Fruit fly (Drosophila melanogaster) whole organism, embryonic: ENCODE data around the gene Set2.

Experiments used
- ATbp ChIP-seq: fragments of 200-800 bp; sonication (Bioruptor generic); optimal IDR thresholded peaks from 2 replicates; lab custom pipeline; 2017; ENCODE audit warnings: missing biosample characterization, mild to moderate bottlenecking, missing genetic modification characterization, missing genetic modification reagents
- Atf6 ChIP-seq: fragments of 200-800 bp; sonication (Bioruptor generic); IDR thresholded peaks from 2 replicates; pipeline ENCODE4 v1.3.6; 2022; ENCODE audit warnings: missing biosample characterization, missing genetic modification characterization
- B-H1 ChIP-seq: fragments of 200-800 bp; sonication (Bioruptor generic); IDR thresholded peaks from 3 replicates; pipeline ENCODE4 v1.3.6; 2022; ENCODE audit warnings: missing biosample characterization, missing genetic modification characterization
- B-H2 ChIP-seq: fragments of 200-800 bp; sonication (Bioruptor generic); optimal IDR thresholded peaks from 2 replicates; lab custom pipeline; 2018; ENCODE audit warnings: missing biosample characterization, mild to moderate bottlenecking, missing genetic modification characterization
- Bgb ChIP-seq: fragments of 200-800 bp; sonication (Bioruptor generic); IDR thresholded peaks from 2 replicates; pipeline ENCODE4 v1.3.6; 2022; ENCODE audit warnings: missing biosample characterization, missing genetic modification characterization; ENCODE audit not compliant: partially characterized antibody
- BtbVII ChIP-seq: fragments of 200-800 bp; sonication (Bioruptor generic); optimal IDR thresholded peaks from 3 replicates; lab custom pipeline; 2017; ENCODE audit warnings: missing biosample characterization, mild to moderate bottlenecking, missing genetic modification characterization
- CG10321 ChIP-seq: fragments of 200-800 bp; sonication (Bioruptor generic); IDR thresholded peaks from 2 replicates; pipeline ENCODE4 v1.3.6; 2022; ENCODE audit warnings: missing biosample characterization, missing genetic modification characterization
- CG10366 ChIP-seq: fragments of 200-800 bp; sonication (Bioruptor generic); IDR thresholded peaks from 2 replicates; pipeline ENCODE4 v1.3.6; 2022; ENCODE audit warnings: missing biosample characterization, missing genetic modification characterization
- CG10543 ChIP-seq: fragments of 200-800 bp; sonication (Bioruptor generic); optimal IDR thresholded peaks from 3 replicates; lab custom pipeline; 2017; ENCODE audit warnings: missing biosample characterization, mild to moderate bottlenecking, missing genetic modification characterization, moderate library complexity
- CG10565 ChIP-seq: fragments of 200-800 bp; sonication (Bioruptor generic); optimal IDR thresholded peaks from 3 replicates; lab custom pipeline; 2016; ENCODE audit warnings: missing biosample characterization, mild to moderate bottlenecking, missing genetic modification characterization
- CG14050 ChIP-seq: fragments of 200-800 bp; sonication (Bioruptor generic); IDR thresholded peaks from 3 replicates; pipeline ENCODE4 v1.3.6; 2022; ENCODE audit warnings: missing biosample characterization, missing genetic modification characterization
- CG15011 ChIP-seq: fragments of 200-800 bp; sonication (Bioruptor generic); optimal IDR thresholded peaks from 3 replicates; lab custom pipeline; 2018; ENCODE audit warnings: missing biosample characterization, mild to moderate bottlenecking, missing genetic modification characterization
- CG1603 ChIP-seq: fragments of 200-800 bp; sonication (Bioruptor generic); optimal IDR thresholded peaks from 2 replicates; lab custom pipeline; 2019; ENCODE audit warnings: missing biosample characterization, mild to moderate bottlenecking, missing genetic modification characterization, moderate library complexity
- CG17359 ChIP-seq: fragments of 200-800 bp; sonication (Bioruptor generic); optimal IDR thresholded peaks from 3 replicates; lab custom pipeline; 2018; ENCODE audit warnings: missing biosample characterization, mild to moderate bottlenecking, missing genetic modification characterization, moderate library complexity
- CG17385 ChIP-seq: fragments of 200-800 bp; sonication (Bioruptor generic); optimal IDR thresholded peaks from 3 replicates; lab custom pipeline; 2018; ENCODE audit warnings: missing biosample characterization, mild to moderate bottlenecking, missing genetic modification characterization
- CG34224 ChIP-seq: fragments of 200-800 bp; sonication (Bioruptor generic); IDR thresholded peaks from 3 replicates; pipeline ENCODE4 v1.3.6; 2022; ENCODE audit warnings: missing biosample characterization, missing genetic modification characterization; ENCODE audit not compliant: partially characterized antibody
- CG4424 ChIP-seq: fragments of 200-800 bp; sonication (Bioruptor generic); optimal IDR thresholded peaks from 3 replicates; lab custom pipeline; 2016; ENCODE audit warnings: missing biosample characterization, missing genetic modification characterization
- CG4854 ChIP-seq: fragments of 200-800 bp; sonication (Bioruptor generic); optimal IDR thresholded peaks from 2 replicates; lab custom pipeline; 2016; ENCODE audit warnings: missing biosample characterization, missing genetic modification characterization, inconsistent platforms
- CG6791 ChIP-seq: fragments of 200-800 bp; sonication (Bioruptor generic); IDR thresholded peaks from 3 replicates; pipeline ENCODE4 v1.3.6; 2022; ENCODE audit warnings: missing biosample characterization, missing genetic modification characterization; ENCODE audit not compliant: partially characterized antibody
- CG7928 ChIP-seq: fragments of 200-800 bp; sonication (Bioruptor generic); optimal IDR thresholded peaks from 2 replicates; lab custom pipeline; 2017; ENCODE audit warnings: missing biosample characterization, mild to moderate bottlenecking, missing genetic modification characterization
- CG7987 ChIP-seq: fragments of 200-800 bp; sonication (Bioruptor generic); optimal IDR thresholded peaks from 2 replicates; lab custom pipeline; 2018; ENCODE audit warnings: missing biosample characterization, mild to moderate bottlenecking, missing genetic modification characterization, moderate library complexity
- CG9215 ChIP-seq: fragments of 200-800 bp; sonication (Bioruptor generic); IDR thresholded peaks from 2 replicates; pipeline ENCODE4 v1.3.6; 2022; ENCODE audit warnings: missing biosample characterization, missing genetic modification characterization
- CG9817 ChIP-seq: fragments of 200-800 bp; sonication (Bioruptor generic); optimal IDR thresholded peaks from 2 replicates; lab custom pipeline; 2018; ENCODE audit warnings: missing biosample characterization, mild to moderate bottlenecking, missing genetic modification characterization, moderate library complexity
- CTCF ChIP-seq: fragments of 200-800 bp; sonication (Bioruptor generic); optimal IDR thresholded peaks from 2 replicates; lab custom pipeline; 2017; ENCODE audit warnings: missing biosample characterization, mild to moderate bottlenecking, missing genetic modification characterization, moderate library complexity
- E2f2 ChIP-seq: fragments of 200-800 bp; sonication (Bioruptor generic); IDR thresholded peaks from 2 replicates; pipeline ENCODE4 v1.3.6; 2022; ENCODE audit warnings: missing biosample characterization, missing genetic modification characterization
- ERR ChIP-seq: fragments of 200-800 bp; sonication (Bioruptor generic); optimal IDR thresholded peaks from 2 replicates; lab custom pipeline; 2016; ENCODE audit warnings: missing biosample characterization, missing genetic modification characterization
- HmgZ ChIP-seq: fragments of 200-800 bp; sonication (Bioruptor generic); optimal IDR thresholded peaks from 2 replicates; lab custom pipeline; 2018; ENCODE audit warnings: missing biosample characterization, mild to moderate bottlenecking, missing genetic modification characterization
- Lpt ChIP-seq: fragments of >200 bp; optimal IDR thresholded peaks from 2 replicates; lab custom pipeline; 2018; ENCODE audit warnings: missing biosample characterization, missing genetic modification characterization
- Nf-YB ChIP-seq: fragments of 200-800 bp; sonication (Bioruptor generic); optimal IDR thresholded peaks from 3 replicates; lab custom pipeline; 2019; ENCODE audit warnings: missing biosample characterization, mild to moderate bottlenecking, missing genetic modification characterization, moderate library complexity
- NfI ChIP-seq: fragments of 200-800 bp; sonication (Bioruptor generic); optimal IDR thresholded peaks from 3 replicates; lab custom pipeline; 2018; ENCODE audit warnings: missing biosample characterization, mild to moderate bottlenecking, missing genetic modification characterization, moderate library complexity
- Vsx1 ChIP-seq: fragments of 200-800 bp; sonication (Bioruptor generic); optimal IDR thresholded peaks from 2 replicates; lab custom pipeline; 2017; ENCODE audit warnings: missing biosample characterization, mild to moderate bottlenecking, missing genetic modification characterization, missing genetic modification reagents
- Xrp1 ChIP-seq: fragments of 200-800 bp; sonication (Bioruptor generic); IDR thresholded peaks from 2 replicates; pipeline ENCODE4 v1.3.6; 2022; ENCODE audit warnings: missing biosample characterization, missing genetic modification characterization
- ab ChIP-seq: fragments of 200-800 bp; sonication (Bioruptor generic); optimal IDR thresholded peaks from 2 replicates; lab custom pipeline; 2016; ENCODE audit warnings: missing biosample characterization, missing genetic modification characterization
- ato ChIP-seq: fragments of 200-800 bp; sonication (Bioruptor generic); IDR thresholded peaks from 2 replicates; pipeline ENCODE4 v1.3.6; 2022; ENCODE audit warnings: missing biosample characterization, missing genetic modification characterization; ENCODE audit not compliant: partially characterized antibody
- bigmax ChIP-seq: fragments of 200-800 bp; sonication (Bioruptor generic); optimal IDR thresholded peaks from 2 replicates; lab custom pipeline; 2018; ENCODE audit warnings: missing biosample characterization, mild to moderate bottlenecking, missing genetic modification characterization
- bowl ChIP-seq: fragments of 200-800 bp; sonication (Bioruptor generic); IDR thresholded peaks from 2 replicates; pipeline ENCODE4 v1.3.6; 2022; ENCODE audit warnings: missing biosample characterization, missing genetic modification characterization
- btn ChIP-seq: fragments of 200-800 bp; sonication (Bioruptor generic); optimal IDR thresholded peaks from 2 replicates; lab custom pipeline; 2016; ENCODE audit warnings: missing biosample characterization, missing genetic modification characterization
- crol ChIP-seq: fragments of 200-800 bp; sonication (Bioruptor generic); IDR thresholded peaks from 2 replicates; pipeline ENCODE4 v1.3.6; 2022; ENCODE audit warnings: missing biosample characterization, missing genetic modification characterization
- dmrt99B ChIP-seq: fragments of 200-800 bp; sonication (Bioruptor generic); optimal IDR thresholded peaks from 2 replicates; lab custom pipeline; 2018; ENCODE audit warnings: missing biosample characterization, mild to moderate bottlenecking, missing genetic modification characterization, moderate library complexity
- dysf ChIP-seq: fragments of 200-800 bp; sonication (Bioruptor generic); IDR thresholded peaks from 3 replicates; pipeline ENCODE4 v1.3.6; 2022; ENCODE audit warnings: missing biosample characterization, missing genetic modification characterization
- grn ChIP-seq: fragments of 200-800 bp; sonication (Bioruptor generic); optimal IDR thresholded peaks from 3 replicates; lab custom pipeline; 2017; ENCODE audit warnings: missing biosample characterization, missing genetic modification characterization
- knrl ChIP-seq: fragments of 200-800 bp; sonication (Bioruptor generic); IDR thresholded peaks from 3 replicates; pipeline ENCODE4 v1.3.6; 2022; ENCODE audit warnings: missing biosample characterization, missing genetic modification characterization; ENCODE audit not compliant: partially characterized antibody
- nau ChIP-seq: fragments of 200-800 bp; sonication (Bioruptor generic); optimal IDR thresholded peaks from 3 replicates; lab custom pipeline; 2017; ENCODE audit warnings: missing biosample characterization, mild to moderate bottlenecking, missing genetic modification characterization, missing genetic modification reagents
- nom ChIP-seq: fragments of 200-800 bp; sonication (Bioruptor generic); optimal IDR thresholded peaks from 2 replicates; lab custom pipeline; 2017; ENCODE audit warnings: missing biosample characterization, missing genetic modification characterization, mild to moderate bottlenecking, moderate library complexity, missing genetic modification reagents
- org-1 ChIP-seq: fragments of 200-800 bp; sonication (Bioruptor generic); optimal IDR thresholded peaks from 2 replicates; lab custom pipeline; 2017; ENCODE audit warnings: missing biosample characterization, missing genetic modification characterization
- ro ChIP-seq: fragments of 200-800 bp; sonication (Bioruptor generic); IDR thresholded peaks from 2 replicates; pipeline ENCODE4 v1.3.6; 2022; ENCODE audit warnings: missing biosample characterization, missing genetic modification characterization
- tin ChIP-seq: fragments of 200-800 bp; sonication (Bioruptor generic); optimal IDR thresholded peaks from 3 replicates; lab custom pipeline; 2016; ENCODE audit warnings: missing biosample characterization, missing genetic modification characterization
- trem ChIP-seq: fragments of 200-800 bp; optimal IDR thresholded peaks from 3 replicates; lab custom pipeline; 2019; ENCODE audit warnings: missing biosample characterization, mild to moderate bottlenecking, missing genetic modification characterization, moderate library complexity
- trh ChIP-seq: fragments of 200-800 bp; sonication (Bioruptor generic); optimal IDR thresholded peaks from 2 replicates; lab custom pipeline; 2016; ENCODE audit warnings: missing biosample characterization, missing genetic modification characterization

The Set2 gene

DNA sequence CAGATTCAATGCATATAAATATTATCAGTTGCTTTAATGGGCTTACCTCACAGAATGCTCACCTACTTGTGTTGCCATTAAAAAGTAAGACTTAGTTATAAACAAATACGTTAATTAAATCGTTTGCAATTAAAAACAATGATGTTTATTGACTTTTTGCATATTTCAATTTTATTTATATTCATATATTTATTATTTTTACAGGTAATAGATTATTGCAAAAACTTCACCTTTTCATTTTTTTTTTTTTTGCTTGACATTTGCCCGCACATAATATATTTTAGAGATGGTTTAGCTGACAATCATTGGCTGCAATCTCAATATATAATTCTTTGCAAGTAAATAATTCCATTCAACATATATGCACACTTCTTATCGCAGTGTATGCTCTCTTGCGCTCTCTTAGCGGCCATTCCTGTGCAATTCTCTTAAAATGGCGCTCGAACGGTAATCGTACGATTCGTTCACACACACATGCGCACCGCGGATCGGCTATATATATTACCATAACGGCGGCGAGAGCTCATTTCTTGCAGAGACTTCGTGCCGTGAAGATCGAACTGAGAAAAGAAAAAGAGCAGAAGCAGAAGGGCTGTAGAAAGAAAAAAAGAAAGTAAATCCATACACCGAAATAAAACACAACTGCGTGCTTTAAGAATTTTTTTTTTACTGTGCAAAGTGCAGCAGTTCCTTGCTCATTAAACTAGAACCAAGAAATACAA lies 16.5 kb upstream of the Set2 start, which contains the start of gene Bcat (continued):
- TF ChIP-seq BtbVII (peak; percentile 77), CG9215 (GFP tag; lab: Robert Waterston, UW) (peak; percentile 67), dysf (GFP tag; lab: Robert Waterston, UW) (peak; percentile 83), ato (GFP tag; lab: Robert Waterston, UW) (no peak), CG7987 (GFP tag; lab: Kevin White, UChicago) (no peak), Nf-YB (GFP tag; lab: Kevin White, UChicago) (peak; percentile 48), dmrt99B (tag; lab: Kevin White, UChicago) (peak; percentile 80), knrl (GFP tag; lab: Robert Waterston, UW) (no peak), bigmax (no peak), CG17385 (GFP tag; lab: Kevin White, UChicago) (peak; percentile 74), CG10565 (GFP tag; lab: Kevin White, UChicago) (no peak), Atf6 (peak; percentile 57; the same call in 1 of the 2 replicates), CG7928 (GFP tag; lab: Kevin White, UChicago) (peak; percentile 42), CG34224 (0 out of 3 replicates have a peak, but pooled peaks have one; percentile 13), ab (GFP tag; lab: Kevin White, UChicago) (no peak), ERR (no peak), org-1 (peak; percentile 70), CG17359 (tag; lab: Kevin White, UChicago) (peak; percentile 29), nau (GFP tag; lab: Kevin White, UChicago) (no peak), CG4854 (GFP tag; lab: Kevin White, UChicago) (no peak), CG6791 (GFP tag; lab: Robert Waterston, UW) (no peak), ATbp (GFP tag; lab: Kevin White, UChicago) (peak; percentile 11), btn (GFP tag; lab: Kevin White, UChicago) (no peak), CG10543 (GFP tag; lab: Kevin White, UChicago) (peak; percentile 78), CG10321 (GFP tag; lab: Robert Waterston, UW) (no peak), HmgZ (tag; lab: Kevin White, UChicago) (no peak), CG14050 (peak; percentile 50; the same call in 1 of the 3 replicates), ro (GFP tag; lab: Robert Waterston, UW) (no peak), CTCF (GFP tag; lab: Kevin White, UChicago) (no peak), Lpt (GFP tag; lab: Kevin White, UChicago) (no peak), CG10366 (GFP tag; lab: Robert Waterston, UW) (peak; percentile 35; the same call in 1 of the 2 replicates), trh (no peak), E2f2 (peak; percentile 37; the same call in 1 of the 2 replicates), NfI (peak; percentile 77), CG4424 (GFP tag; lab: Kevin White, UChicago) (peak; percentile 62), B-H1 (GFP tag; lab: Robert Waterston, UW) (no peak; the same call in 2 of the 3 replicates), grn (no peak), Bgb (GFP tag; lab: Robert Waterston, UW) (no peak), Vsx1 (GFP tag; lab: Kevin White, UChicago) (no peak), CG1603 (tag; lab: Kevin White, UChicago) (peak; percentile 4), CG15011 (GFP tag; lab: Kevin White, UChicago) (peak; percentile 63), Xrp1 (GFP tag; lab: Robert Waterston, UW) (peak; percentile 34; the same call in 1 of the 2 replicates), crol (no peak), trem (tag; lab: Kevin White, UChicago) (peak; percentile 7), nom (GFP tag; lab: Kevin White, UChicago) (peak; percentile 57), bowl (GFP tag; lab: Robert Waterston, UW) (0 out of 2 replicates have a peak, but pooled peaks have one; percentile 8), tin (GFP tag; lab: Kevin White, UChicago) (peak; percentile 52), CG9817 (tag; lab: Kevin White, UChicago) (peak; percentile 50), B-H2 (GFP tag; lab: Kevin White, UChicago) (peak; percentile 4)
